Fruit fly (Drosophila melanogaster) whole organism, embryonic: ENCODE data around the gene Rbp.

Source experiments
- CG10654 ChIP-seq: fragments of 200-800 bp; sonication (Bioruptor generic); optimal IDR thresholded peaks from 2 replicates; lab custom pipeline; 2016; ENCODE audit warnings: missing biosample characterization, missing genetic modification characterization
- CG10979 ChIP-seq: fragments of 200-800 bp; sonication (Bioruptor generic); optimal IDR thresholded peaks from 2 replicates; lab custom pipeline; 2018; ENCODE audit warnings: missing biosample characterization, mild to moderate bottlenecking, missing genetic modification characterization, moderate library complexity
- CG11093 ChIP-seq: fragments of 200-800 bp; sonication (Bioruptor generic); IDR thresholded peaks from 3 replicates; pipeline ENCODE4 v1.3.6; 2022; ENCODE audit warnings: missing biosample characterization, missing genetic modification characterization
- CG12071 ChIP-seq: fragments of 200-800 bp; sonication (Bioruptor generic); optimal IDR thresholded peaks from 3 replicates; lab custom pipeline; 2018; ENCODE audit warnings: missing biosample characterization, mild to moderate bottlenecking, missing genetic modification characterization
- CG12155 ChIP-seq: fragments of 200-800 bp; sonication (Bioruptor generic); optimal IDR thresholded peaks from 3 replicates; lab custom pipeline; 2016; ENCODE audit warnings: missing biosample characterization, missing genetic modification characterization
- CG12659 ChIP-seq: fragments of 200-800 bp; sonication (Bioruptor generic); optimal IDR thresholded peaks from 3 replicates; lab custom pipeline; 2017; ENCODE audit warnings: mild to moderate bottlenecking, missing biosample characterization, missing genetic modification reagents, missing genetic modification characterization
- CG13424 ChIP-seq: fragments of 200-800 bp; sonication (Bioruptor generic); optimal IDR thresholded peaks from 2 replicates; lab custom pipeline; 2019; ENCODE audit warnings: missing biosample characterization, mild to moderate bottlenecking, missing genetic modification characterization, moderate library complexity
- CG15479 ChIP-seq: fragments of 200-800 bp; sonication (Bioruptor generic); optimal IDR thresholded peaks from 3 replicates; lab custom pipeline; 2019; ENCODE audit warnings: missing biosample characterization, mild to moderate bottlenecking, missing genetic modification characterization, moderate library complexity
- CG16779 ChIP-seq: fragments of 200-800 bp; sonication (Bioruptor generic); IDR thresholded peaks from 2 replicates; pipeline ENCODE4 v1.3.6; 2022; ENCODE audit warnings: missing biosample characterization, missing genetic modification characterization
- CG17829 ChIP-seq: fragments of 200-800 bp; optimal IDR thresholded peaks from 2 replicates; lab custom pipeline; 2019; ENCODE audit warnings: missing biosample characterization, mild to moderate bottlenecking, missing genetic modification characterization, moderate library complexity
- CG18011 ChIP-seq: fragments of 200-800 bp; sonication (Bioruptor generic); optimal IDR thresholded peaks from 2 replicates; lab custom pipeline; 2017; ENCODE audit warnings: missing biosample characterization, missing genetic modification characterization, mild to moderate bottlenecking, moderate library complexity, missing genotype
- CG2116 ChIP-seq: fragments of 200-800 bp; sonication (Bioruptor generic); optimal IDR thresholded peaks from 3 replicates; lab custom pipeline; 2018; ENCODE audit warnings: missing biosample characterization, mild to moderate bottlenecking, missing genetic modification characterization
- CG2202 ChIP-seq: fragments of 200-800 bp; sonication (Bioruptor generic); optimal IDR thresholded peaks from 2 replicates; lab custom pipeline; 2018; ENCODE audit warnings: missing biosample characterization, mild to moderate bottlenecking, missing genetic modification characterization
- CG30403 ChIP-seq: fragments of 200-800 bp; sonication (Bioruptor generic); optimal IDR thresholded peaks from 3 replicates; lab custom pipeline; 2016; ENCODE audit warnings: missing biosample characterization, missing genetic modification characterization
- CG32532 ChIP-seq: fragments of 200-800 bp; sonication (Bioruptor generic); IDR thresholded peaks from 2 replicates; pipeline ENCODE4 v1.3.6; 2022; ENCODE audit warnings: missing biosample characterization, missing genetic modification characterization
- CG32767 ChIP-seq: fragments of 200-800 bp; sonication (Bioruptor generic); IDR thresholded peaks from 2 replicates; pipeline ENCODE4 v1.3.6; 2022; ENCODE audit warnings: missing biosample characterization, missing genetic modification characterization
- CG3847 ChIP-seq: fragments of 200-800 bp; sonication (Bioruptor generic); IDR thresholded peaks from 2 replicates; pipeline ENCODE4 v1.3.6; 2022; ENCODE audit warnings: missing biosample characterization, missing genetic modification characterization
- CG6689 ChIP-seq: fragments of 200-800 bp; sonication (Bioruptor generic); IDR thresholded peaks from 2 replicates; pipeline ENCODE4 v1.3.6; 2022; ENCODE audit warnings: missing biosample characterization, missing genetic modification characterization
- CG9817 ChIP-seq: fragments of 200-800 bp; sonication (Bioruptor generic); optimal IDR thresholded peaks from 2 replicates; lab custom pipeline; 2018; ENCODE audit warnings: missing biosample characterization, mild to moderate bottlenecking, missing genetic modification characterization, moderate library complexity
- CTCF ChIP-seq: fragments of 200-800 bp; sonication (Bioruptor generic); optimal IDR thresholded peaks from 2 replicates; lab custom pipeline; 2017; ENCODE audit warnings: missing biosample characterization, mild to moderate bottlenecking, missing genetic modification characterization, moderate library complexity
- CoRest ChIP-seq: fragments of 200-800 bp; sonication (Bioruptor generic); optimal IDR thresholded peaks from 3 replicates; lab custom pipeline; 2018; ENCODE audit warnings: missing biosample characterization, mild to moderate bottlenecking, missing genetic modification characterization, moderate library complexity
- Dfd ChIP-seq, 2 experiments: fragments of >200 bp; optimal IDR thresholded peaks; 2 replicates each; lab custom pipeline; 2017; ENCODE audit warnings: missing biosample characterization in 2 of 2, missing genetic modification characterization in 2 of 2
- Dp ChIP-seq: fragments of 200-800 bp; sonication (Bioruptor generic); optimal IDR thresholded peaks from 2 replicates; lab custom pipeline; 2018; ENCODE audit warnings: missing biosample characterization, mild to moderate bottlenecking, missing genetic modification characterization, moderate library complexity
- Gug ChIP-seq: fragments of 200-800 bp; sonication (Bioruptor generic); IDR thresholded peaks from 4 replicates; pipeline ENCODE4 v1.3.6; 2022; ENCODE audit warnings: missing biosample characterization, missing genetic modification characterization
- HmgD ChIP-seq: fragments of 200-800 bp; sonication (Bioruptor generic); optimal IDR thresholded peaks from 3 replicates; lab custom pipeline; 2016; ENCODE audit warnings: missing biosample characterization, missing genetic modification characterization
- HmgZ ChIP-seq: fragments of 200-800 bp; sonication (Bioruptor generic); optimal IDR thresholded peaks from 2 replicates; lab custom pipeline; 2018; ENCODE audit warnings: missing biosample characterization, mild to moderate bottlenecking, missing genetic modification characterization
- Hr78 ChIP-seq, 2 experiments: fragments of 200-800 bp in 1 of 2; fragments of >200 bp in 1 of 2; sonication (Bioruptor generic) in 1 of 2; optimal IDR thresholded peaks; 2 replicates each; lab custom pipeline; 2017 to 2019; ENCODE audit warnings: missing biosample characterization in 2 of 2, missing genetic modification characterization in 2 of 2, mild to moderate bottlenecking in 1 of 2, moderate library complexity in 1 of 2
- MESR4 ChIP-seq: fragments of 200-800 bp; sonication (Bioruptor generic); optimal IDR thresholded peaks from 2 replicates; lab custom pipeline; 2018; ENCODE audit warnings: missing biosample characterization, mild to moderate bottlenecking, missing genetic modification characterization, moderate library complexity
- Mad ChIP-seq: fragments of 200-800 bp; sonication (Bioruptor generic); optimal IDR thresholded peaks from 2 replicates; lab custom pipeline; 2016; ENCODE audit warnings: missing biosample characterization, missing genetic modification characterization
- Scr ChIP-seq: fragments of 200-800 bp; sonication (Bioruptor generic); IDR thresholded peaks from 2 replicates; pipeline ENCODE4 v1.3.6; 2022; ENCODE audit warnings: missing biosample characterization, missing genetic modification characterization; ENCODE audit not compliant: partially characterized antibody
- Usf ChIP-seq: fragments of 200-800 bp; sonication (Bioruptor generic); optimal IDR thresholded peaks from 2 replicates; lab custom pipeline; 2017; ENCODE audit warnings: missing genotype, missing biosample characterization, missing genetic modification characterization
- Vsx1 ChIP-seq: fragments of 200-800 bp; sonication (Bioruptor generic); optimal IDR thresholded peaks from 2 replicates; lab custom pipeline; 2017; ENCODE audit warnings: missing biosample characterization, mild to moderate bottlenecking, missing genetic modification characterization, missing genetic modification reagents
- amos ChIP-seq: fragments of 200-800 bp; sonication (Bioruptor generic); IDR thresholded peaks from 2 replicates; pipeline ENCODE4 v1.3.6; 2022; ENCODE audit warnings: missing biosample characterization, missing genetic modification characterization; ENCODE audit not compliant: partially characterized antibody
- ato ChIP-seq: fragments of 200-800 bp; sonication (Bioruptor generic); IDR thresholded peaks from 2 replicates; pipeline ENCODE4 v1.3.6; 2022; ENCODE audit warnings: missing biosample characterization, missing genetic modification characterization; ENCODE audit not compliant: partially characterized antibody
- disco-r ChIP-seq: fragments of 200-800 bp; sonication (Bioruptor generic); optimal IDR thresholded peaks from 2 replicates; lab custom pipeline; 2016; ENCODE audit warnings: missing biosample characterization, missing genetic modification characterization
- dmrt99B ChIP-seq: fragments of 200-800 bp; sonication (Bioruptor generic); optimal IDR thresholded peaks from 2 replicates; lab custom pipeline; 2018; ENCODE audit warnings: missing biosample characterization, mild to moderate bottlenecking, missing genetic modification characterization, moderate library complexity
- dysf ChIP-seq: fragments of 200-800 bp; sonication (Bioruptor generic); IDR thresholded peaks from 3 replicates; pipeline ENCODE4 v1.3.6; 2022; ENCODE audit warnings: missing biosample characterization, missing genetic modification characterization
- ftz-f1 ChIP-seq: fragments of 200-800 bp; sonication (Bioruptor generic); optimal IDR thresholded peaks from 2 replicates; lab custom pipeline; 2016; ENCODE audit warnings: missing biosample characterization, missing genetic modification characterization
- fu2 ChIP-seq: fragments of 200-800 bp; sonication (Bioruptor generic); optimal IDR thresholded peaks from 2 replicates; lab custom pipeline; 2016; ENCODE audit warnings: missing biosample characterization, missing genetic modification characterization
- gfzf ChIP-seq: fragments of 200-800 bp; sonication (Bioruptor generic); optimal IDR thresholded peaks from 2 replicates; lab custom pipeline; 2016; ENCODE audit warnings: missing biosample characterization, mild to moderate bottlenecking, missing genetic modification characterization, moderate library complexity
- grau ChIP-seq: fragments of 200-800 bp; optimal IDR thresholded peaks from 3 replicates; lab custom pipeline; 2019; ENCODE audit warnings: missing biosample characterization, mild to moderate bottlenecking, missing genetic modification characterization, moderate library complexity
- hbn ChIP-seq: fragments of 200-800 bp; sonication (Bioruptor generic); IDR thresholded peaks from 2 replicates; pipeline ENCODE4 v1.3.6; 2022; ENCODE audit warnings: missing biosample characterization, missing genetic modification characterization; ENCODE audit not compliant: partially characterized antibody
- her ChIP-seq: fragments of 200-800 bp; sonication (Bioruptor generic); optimal IDR thresholded peaks from 2 replicates; lab custom pipeline; 2016; ENCODE audit warnings: missing biosample characterization, missing genetic modification characterization
- hkb ChIP-seq, 2 experiments: fragments of 200-800 bp in 1 of 2; fragments of >200 bp in 1 of 2; sonication (Bioruptor generic) in 1 of 2; IDR thresholded peaks in 1 of 2; optimal IDR thresholded peaks in 1 of 2; 2 replicates each; pipeline versions ENCODE4 v1.3.6 to Lab custom; 2017 to 2022; ENCODE audit warnings: missing biosample characterization in 1 of 2, missing genetic modification characterization in 1 of 2
- ind ChIP-seq: fragments of 200-800 bp; sonication (Bioruptor generic); optimal IDR thresholded peaks from 3 replicates; lab custom pipeline; 2016; ENCODE audit warnings: missing biosample characterization, missing genetic modification characterization
- jigr1 ChIP-seq: fragments of 200-800 bp; sonication (Bioruptor generic); IDR thresholded peaks from 3 replicates; pipeline ENCODE4 v1.3.6; 2022; ENCODE audit warnings: missing biosample characterization, missing genetic modification characterization
- lbe ChIP-seq: fragments of 200-800 bp; sonication (Bioruptor generic); optimal IDR thresholded peaks from 2 replicates; lab custom pipeline; 2016; ENCODE audit warnings: missing biosample characterization, mild to moderate bottlenecking, missing genetic modification characterization
- lola ChIP-seq, 3 experiments: fragments of >200 bp in 2 of 3; fragments of 200-800 bp in 1 of 3; sonication (Bioruptor generic) in 1 of 3; optimal IDR thresholded peaks; 2 replicates each; lab custom pipeline; 2017 to 2019; ENCODE audit warnings: missing biosample characterization in 3 of 3, missing genetic modification characterization in 3 of 3, mild to moderate bottlenecking in 1 of 3, moderate library complexity in 1 of 3
- tll ChIP-seq, 2 experiments: fragments of 200-800 bp in 1 of 2; fragments of >200 bp in 1 of 2; sonication (Bioruptor generic) in 1 of 2; optimal IDR thresholded peaks; 2 replicates each; lab custom pipeline; 2017 to 2019; ENCODE audit warnings: missing biosample characterization in 2 of 2, missing genetic modification characterization in 2 of 2, mild to moderate bottlenecking in 1 of 2, moderate library complexity in 1 of 2
- zf30C ChIP-seq: fragments of 200-800 bp; sonication (Bioruptor generic); optimal IDR thresholded peaks from 3 replicates; lab custom pipeline; 2018; ENCODE audit warnings: missing biosample characterization, mild to moderate bottlenecking, missing genetic modification characterization

Gene Rbp

DNA sequence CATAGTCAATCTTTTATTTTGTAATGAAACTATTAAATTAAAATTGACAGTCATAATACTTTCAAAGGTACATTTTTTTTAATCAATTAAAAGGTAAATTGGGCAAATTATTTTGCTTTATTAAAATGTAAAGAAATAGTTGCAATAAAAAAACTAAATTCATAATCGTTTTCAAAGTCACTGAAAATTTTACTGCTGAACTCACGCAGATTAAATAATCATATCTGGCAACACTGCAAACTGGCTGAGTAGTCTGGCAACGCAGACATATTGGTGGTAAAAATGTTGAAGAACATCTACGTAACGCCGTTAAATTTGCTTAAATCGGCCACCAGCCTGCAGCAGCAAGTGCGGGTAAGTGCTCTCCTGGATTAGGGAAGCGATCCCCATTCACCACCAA, 44.0 kb upstream of the Rbp start, which contains the start of gene mRpL9 (continued):
- TF ChIP-seq CG6689, result no peak
- peak; percentile 39 for TF ChIP-seq grau (tag; lab: Kevin White, UChicago)
- TF ChIP-seq HmgD (GFP tag; lab: Kevin White, UChicago), result peak; percentile 17
- peak; percentile 31 for TF ChIP-seq gfzf (GFP tag; lab: Kevin White, UChicago)
- peak; percentile 46 for TF ChIP-seq CG12659 (GFP tag; lab: Kevin White, UChicago)
- TF ChIP-seq CG2116 (GFP tag; lab: Kevin White, UChicago), result peak; percentile 16
- TF ChIP-seq tll (GFP tag; optimal IDR thresholded peaks at IDR 0.05; lab: Kevin White, UChicago), result peak in 1 of 2 experiments; percentile 34
- TF ChIP-seq Mad, result peak; percentile 22
- TF ChIP-seq CG32532, result peak; percentile 51; the same call in 1 of the 2 replicates
- peak in 1 of 3 experiments; percentile 18 for TF ChIP-seq lola (GFP tag; optimal IDR thresholded peaks at IDR 0.05; lab: Kevin White, UChicago)
- TF ChIP-seq amos (GFP tag; lab: Robert Waterston, UW), result peak; percentile 26; the same call in 1 of the 2 replicates
- TF ChIP-seq HmgZ (tag; lab: Kevin White, UChicago), result peak; percentile 58
- TF ChIP-seq CG3847 (GFP tag; lab: Robert Waterston, UW), result peak; percentile 58
- TF ChIP-seq zf30C (GFP tag; lab: Kevin White, UChicago), result peak; percentile 10
- TF ChIP-seq CG18011 (GFP tag; lab: Kevin White, UChicago), result peak; percentile 11
- TF ChIP-seq CG13424 (tag; lab: Kevin White, UChicago), result peak; percentile 22
- TF ChIP-seq disco-r (GFP tag; lab: Kevin White, UChicago), result no peak
- no peak for TF ChIP-seq lbe (GFP tag; lab: Kevin White, UChicago)
- no peak for TF ChIP-seq Usf
- peak; percentile 26 for TF ChIP-seq CTCF
- peak; percentile 39 for TF ChIP-seq CoRest
- TF ChIP-seq CG11093 (GFP tag; lab: Robert Waterston, UW), result no peak
- TF ChIP-seq CG12155 (GFP tag; lab: Kevin White, UChicago), result peak; percentile 65
- TF ChIP-seq Scr, result peak; percentile 27; the same call in 1 of the 2 replicates
- TF ChIP-seq Dp (GFP tag; lab: Kevin White, UChicago), result peak; percentile 61
- peak; percentile 9 for TF ChIP-seq CG10654
- peak; percentile 14 for TF ChIP-seq CG10979 (tag; lab: Kevin White, UChicago)
- no peak for TF ChIP-seq Hr78 (GFP tag; optimal IDR thresholded peaks at IDR 0.05; lab: Kevin White, UChicago)
- peak; percentile 33 for TF ChIP-seq CG9817 (tag; lab: Kevin White, UChicago)
- no peak for TF ChIP-seq fu2 (GFP tag; lab: Kevin White, UChicago)
- TF ChIP-seq ind, result peak; percentile 21
- TF ChIP-seq dysf (GFP tag; lab: Robert Waterston, UW), result no peak
- peak; percentile 32 for TF ChIP-seq CG17829 (tag; lab: Kevin White, UChicago)
- TF ChIP-seq CG15479 (GFP tag; lab: Kevin White, UChicago), result no peak
- no peak for TF ChIP-seq dmrt99B (tag; lab: Kevin White, UChicago)
- no peak for TF ChIP-seq jigr1 (GFP tag; lab: Robert Waterston, UW)
- TF ChIP-seq MESR4, result peak; percentile 63
- TF ChIP-seq, all 482 proteins: peak for 95

DNA sequence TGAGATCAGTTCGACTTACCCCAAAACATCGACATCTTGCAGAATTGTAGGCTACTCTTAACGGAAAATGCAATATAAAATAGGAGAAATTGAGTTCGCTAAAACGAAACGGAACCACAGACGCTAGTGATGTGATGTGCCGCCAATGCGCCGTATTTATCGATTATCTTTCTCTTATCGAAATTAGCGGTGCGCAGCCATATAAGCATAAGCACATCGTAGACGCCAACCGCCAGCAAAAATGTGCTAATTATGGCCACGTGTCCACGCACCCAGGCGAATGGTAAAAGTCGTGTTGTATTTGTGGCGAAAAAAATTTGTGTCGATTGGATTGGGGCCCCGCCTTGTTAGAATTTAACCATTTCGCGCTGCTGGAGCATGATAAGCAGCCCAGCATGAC, 41.4 kb upstream of the Rbp start, which contains the start of the genes Fkbp39 and Cyfip:
Gene Fkbp39 (minus strand): TSS at position 140 of the 400 bp plus-strand sequence.
Gene Cyfip (plus strand): TSS at position 273 of the 400 bp plus-strand sequence.
- TF ChIP-seq her (GFP tag; lab: Kevin White, UChicago) (peak; percentile 71), Gug (peak; percentile 38; the same call in 1 of the 4 replicates), Dfd (GFP tag; optimal IDR thresholded peaks at IDR 0.05; lab: Kevin White, UChicago) (no peak), CG12071 (GFP tag; lab: Kevin White, UChicago) (no peak), ind (peak; percentile 25), CG16779 (no peak), hkb (optimal IDR thresholded peaks at IDR 0.05; lab: Kevin White, UChicago) (no peak), hkb (GFP tag; IDR thresholded peaks at IDR 0.05; lab: Robert Waterston, UW) (0 out of 2 replicates have a peak, but pooled peaks have one; percentile 13), ftz-f1 (peak; percentile 73), CG2202 (tag; lab: Kevin White, UChicago) (peak; percentile 18), ato (GFP tag; lab: Robert Waterston, UW) (peak; percentile 67), CG30403 (peak; percentile 33), CG32767 (GFP tag; lab: Robert Waterston, UW) (peak; percentile 31; the same call in 1 of the 2 replicates), hbn (GFP tag; lab: Robert Waterston, UW) (peak; percentile 65), Vsx1 (GFP tag; lab: Kevin White, UChicago) (no peak)
